Worm (Caenorhabditis elegans): ENCODE measurements around the gene C08B6.6.

- no peak for TF ChIP-seq aly-2 (tag; optimal IDR thresholded peaks at IDR 0.05)
- no peak for TF ChIP-seq nfya-1 (tag; optimal IDR thresholded peaks at IDR 0.05; ENCODE audit: insufficient read depth)
- TF ChIP-seq unc-62 (GFP tag; optimal IDR thresholded peaks at IDR 0.05) = no peak
- no peak for TF ChIP-seq snpc-4 (tag; optimal IDR thresholded peaks at IDR 0.05)
- TF ChIP-seq egl-27 (tag; optimal IDR thresholded peaks at IDR 0.05) = no peak
- no peak for TF ChIP-seq elt-1 (tag; optimal IDR thresholded peaks at IDR 0.05)
- no peak for TF ChIP-seq ama-1 (optimal IDR thresholded peaks at IDR 0.05)
- TF ChIP-seq ceh-16 (tag; optimal IDR thresholded peaks at IDR 0.05) = no peak
- no peak for TF ChIP-seq lin-39 (tag; optimal IDR thresholded peaks at IDR 0.05)
- TF ChIP-seq egl-5 (tag; optimal IDR thresholded peaks at IDR 0.05) = no peak
Observed at ce11 chrV:10098429-10098828, 25.0 kb upstream of the C08B6.6 start, which contains the start of gene ugt-47.

All from whole organism, L3 larva.